Fruit fly (Drosophila melanogaster): ENCODE data around the gene sfl.

The sfl gene

dm6 chr3L:6467691-6468329 lies 27.7 kb upstream of the sfl start:
- no peak for TF ChIP-seq B-H2 (GFP tag; optimal IDR thresholded peaks at IDR 0.05)
- TF ChIP-seq Myb (GFP tag; optimal IDR thresholded peaks at IDR 0.05), result no peak
- peak; percentile 47; the same call in 1 of the 2 replicates for TF ChIP-seq slbo (GFP tag; IDR thresholded peaks at IDR 0.05)
- peak; percentile 49 for TF ChIP-seq seq (GFP tag; IDR thresholded peaks at IDR 0.05)
- TF ChIP-seq CG1529 (GFP tag; optimal IDR thresholded peaks at IDR 0.05), result peak; percentile 64
- TF ChIP-seq CG12236 (GFP tag; optimal IDR thresholded peaks at IDR 0.05), result no peak
- TF ChIP-seq CG4730 (GFP tag; IDR thresholded peaks at IDR 0.05), result 0 out of 2 replicates have a peak, but pooled peaks have one; percentile 18
- TF ChIP-seq CG30403 (GFP tag; optimal IDR thresholded peaks at IDR 0.05), result peak; percentile 65
- TF ChIP-seq Hr78 (GFP tag; optimal IDR thresholded peaks at IDR 0.05), result peak in 1 of 2 experiments; percentile 74
- TF ChIP-seq maf-S (GFP tag; optimal IDR thresholded peaks at IDR 0.05), result no peak
- peak; percentile 97 for TF ChIP-seq grn (GFP tag; optimal IDR thresholded peaks at IDR 0.05)
- TF ChIP-seq ab (GFP tag; optimal IDR thresholded peaks at IDR 0.05), result no peak
- peak; percentile 44 for TF ChIP-seq Max (GFP tag; optimal IDR thresholded peaks at IDR 0.05)
- TF ChIP-seq ranshi (GFP tag; IDR thresholded peaks at IDR 0.05), result peak; percentile 61
- TF ChIP-seq CG13894 (tag; optimal IDR thresholded peaks at IDR 0.05), result no peak
- peak; percentile 49 for TF ChIP-seq Hmr (GFP tag; optimal IDR thresholded peaks at IDR 0.05)
- TF ChIP-seq Drgx (GFP tag; IDR thresholded peaks at IDR 0.05), result no peak
- TF ChIP-seq tin (GFP tag; optimal IDR thresholded peaks at IDR 0.05), result peak; percentile 44
- TF ChIP-seq CG10959 (GFP tag; IDR thresholded peaks at IDR 0.05), result peak; percentile 45; the same call in 1 of the 2 replicates
- TF ChIP-seq CG6272 (GFP tag; IDR thresholded peaks at IDR 0.05), result 0 out of 2 replicates have a peak, but pooled peaks have one; percentile 15
- no peak for TF ChIP-seq NC2β (GFP tag; optimal IDR thresholded peaks at IDR 0.05)
- no peak for TF ChIP-seq Sry-δ (GFP tag; optimal IDR thresholded peaks at IDR 0.05)
- no peak for TF ChIP-seq CG16813 (GFP tag; IDR thresholded peaks at IDR 0.05; ENCODE audit: partially characterized antibody)
- TF ChIP-seq CG8765 (GFP tag; IDR thresholded peaks at IDR 0.05), result no peak
- peak in 1 of 3 experiments; percentile 89 for TF ChIP-seq lola (GFP tag; optimal IDR thresholded peaks at IDR 0.05)
- TF ChIP-seq CG32767 (GFP tag; IDR thresholded peaks at IDR 0.05), result peak; percentile 66; the same call in 1 of the 2 replicates
- peak; percentile 9 for TF ChIP-seq CG15011 (GFP tag; optimal IDR thresholded peaks at IDR 0.05)
- TF ChIP-seq tio (GFP tag; optimal IDR thresholded peaks at IDR 0.05), result peak; percentile 73
- no peak for TF ChIP-seq CG7786 (GFP tag; optimal IDR thresholded peaks at IDR 0.05)
- peak; percentile 79 for TF ChIP-seq CG13424 (tag; optimal IDR thresholded peaks at IDR 0.05)
- no peak for TF ChIP-seq CG34376 (GFP tag; optimal IDR thresholded peaks at IDR 0.05)
- no peak for TF ChIP-seq CG42726 (GFP tag; IDR thresholded peaks at IDR 0.05; ENCODE audit: partially characterized antibody)
- TF ChIP-seq onecut (GFP tag; IDR thresholded peaks at IDR 0.05), result 0 out of 2 replicates have a peak, but pooled peaks have one; percentile 20
- peak; percentile 22 for TF ChIP-seq CG12219 (GFP tag; optimal IDR thresholded peaks at IDR 0.05)
- TF ChIP-seq luna (GFP tag; optimal IDR thresholded peaks at IDR 0.05), result no peak
- TF ChIP-seq PHDP (tag; optimal IDR thresholded peaks at IDR 0.05), result peak; percentile 82
- TF ChIP-seq CG17359 (tag; optimal IDR thresholded peaks at IDR 0.05), result peak; percentile 69
- TF ChIP-seq CG31365 (tag; optimal IDR thresholded peaks at IDR 0.05), result no peak
- peak; percentile 28 for TF ChIP-seq CG10147 (GFP tag; optimal IDR thresholded peaks at IDR 0.05)
- no peak for TF ChIP-seq tna (GFP tag; IDR thresholded peaks at IDR 0.05; ENCODE audit: partially characterized antibody)
- TF ChIP-seq CG11398 (GFP tag; optimal IDR thresholded peaks at IDR 0.05), result peak; percentile 34
- peak; percentile 13; the same call in 1 of the 2 replicates for TF ChIP-seq Rx (GFP tag; IDR thresholded peaks at IDR 0.05)
- TF ChIP-seq CG16779 (GFP tag; IDR thresholded peaks at IDR 0.05), result no peak
- no peak for TF ChIP-seq pita (GFP tag; optimal IDR thresholded peaks at IDR 0.05)
- no peak; the same call in 1 of the 2 replicates for TF ChIP-seq CG14441 (GFP tag; IDR thresholded peaks at IDR 0.05)
- TF ChIP-seq CG3726 (GFP tag; IDR thresholded peaks at IDR 0.05), result peak; percentile 57; the same call in 1 of the 3 replicates
- peak; percentile 60 for TF ChIP-seq CG12942 (GFP tag; optimal IDR thresholded peaks at IDR 0.05)
- no peak for TF ChIP-seq gt (GFP tag; IDR thresholded peaks at IDR 0.05)
- TF ChIP-seq Ets65A (GFP tag), result peak; percentile 55
- no peak for TF ChIP-seq fru (optimal IDR thresholded peaks at IDR 0.05)
